Worm (Caenorhabditis elegans): ENCODE measurements around the gene C45G9.10.

C45G9.10 gene

DNA sequence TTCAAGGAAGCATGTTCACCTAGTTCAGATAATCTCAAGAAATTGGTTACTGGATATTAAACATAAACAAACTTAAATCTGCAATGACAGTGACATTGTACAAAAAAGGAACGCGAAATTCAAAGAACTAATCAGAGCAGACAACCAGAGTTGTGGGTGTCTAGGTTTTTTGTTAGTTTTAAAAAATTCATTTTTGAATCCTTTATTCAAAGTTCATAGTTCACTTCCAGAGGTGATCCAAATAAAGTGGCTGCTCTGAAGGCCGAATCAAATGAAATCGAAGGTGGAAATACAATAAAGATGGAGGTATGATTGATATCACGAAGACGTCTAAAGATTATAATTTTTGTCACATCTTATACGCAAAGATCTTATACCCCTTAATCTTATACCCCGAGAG is 12.7 kb upstream of the C45G9.10 start, which contains the start of gene ttbk-6:
Gene ttbk-6 (plus strand): TSS at position 301 of the 400 bp plus-strand sequence.
- no peak for TF ChIP-seq nhr-11 (tag; optimal IDR thresholded peaks at IDR 0.05)
- no peak for TF ChIP-seq ceh-48 (tag; optimal IDR thresholded peaks at IDR 0.05)
- TF ChIP-seq fkh-10 (GFP tag; optimal IDR thresholded peaks at IDR 0.05) = no peak
- TF ChIP-seq ceh-45 (GFP tag; IDR thresholded peaks at IDR 0.05) = no peak
- TF ChIP-seq lim-6 (tag; optimal IDR thresholded peaks at IDR 0.05) = no peak
- no peak for TF ChIP-seq pha-4 (tag; optimal IDR thresholded peaks at IDR 0.05)
- no peak for TF ChIP-seq hlh-30 (tag; optimal IDR thresholded peaks at IDR 0.05; ENCODE audit: insufficient read depth)
- TF ChIP-seq ceh-31 (tag; optimal IDR thresholded peaks at IDR 0.05) = no peak
- TF ChIP-seq ttx-3 (tag; optimal IDR thresholded peaks at IDR 0.05) = no peak

DNA sequence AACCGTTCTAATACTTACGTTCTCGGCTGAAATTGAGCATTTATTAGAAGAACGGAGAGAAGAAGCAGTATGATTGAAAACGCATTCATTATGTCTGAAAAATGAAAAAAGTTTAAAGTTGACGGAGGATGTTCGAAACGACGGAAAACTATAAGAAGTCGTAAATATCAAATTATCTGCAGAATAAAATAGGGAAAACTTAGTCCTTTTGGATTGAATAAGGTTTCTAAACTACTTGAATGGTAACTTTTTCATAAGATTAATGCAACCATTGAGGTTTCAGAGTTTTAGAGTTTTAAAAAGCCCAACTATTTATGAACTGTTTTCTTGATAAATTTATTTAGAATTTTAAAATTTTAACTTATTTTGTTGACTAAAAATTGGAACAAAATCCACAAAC is 9.8 kb upstream of the C45G9.10 start, which contains the start of gene C45G9.12:
Gene C45G9.12 (minus strand): TSS at position 101 of the 400 bp plus-strand sequence.
- TF ChIP-seq pax-1 (tag; optimal IDR thresholded peaks at IDR 0.05) (no peak), unc-42 (tag; optimal IDR thresholded peaks at IDR 0.05) (no peak), ceh-14 (tag; optimal IDR thresholded peaks at IDR 0.05) (no peak), npax-4 (tag; optimal IDR thresholded peaks at IDR 0.05) (no peak), ceh-34 (tag; optimal IDR thresholded peaks at IDR 0.05) (no peak), ceh-30 (tag; optimal IDR thresholded peaks at IDR 0.05) (no peak)

DNA sequence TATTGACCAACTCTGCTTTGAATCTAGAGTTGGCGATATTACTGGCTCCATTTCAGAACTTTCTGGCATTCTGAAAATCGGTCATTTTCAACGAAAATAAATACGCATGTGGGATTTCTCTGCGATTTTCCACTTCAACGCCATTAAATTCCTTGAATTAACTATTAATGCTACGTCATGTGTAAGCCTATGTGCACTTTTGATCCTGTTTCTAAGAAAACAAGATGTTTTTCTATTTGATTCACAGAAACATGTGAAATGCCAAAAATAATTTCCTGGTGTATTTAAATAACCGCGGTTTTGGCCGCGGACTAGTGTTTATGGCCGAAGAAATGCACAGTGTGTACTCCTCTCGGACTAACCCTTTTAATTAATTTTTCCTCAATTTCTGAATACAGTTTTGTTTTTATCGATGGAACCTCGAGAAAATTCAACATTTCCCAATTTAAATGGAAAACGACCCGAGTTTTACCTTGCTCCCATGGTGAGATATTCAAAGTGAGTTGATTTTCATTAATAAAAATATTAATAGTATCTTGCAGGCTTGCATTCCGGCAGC is 7.1 kb upstream of the C45G9.10 start, which contains the start of the genes C45G9.11 and C45G9.2:
Gene C45G9.11 (minus strand): TSS at position 51 of the 559 bp plus-strand sequence.
Gene C45G9.2 (plus strand): TSS at position 392 of the 559 bp plus-strand sequence.
- peak; percentile 74 for TF ChIP-seq unc-42 (tag; optimal IDR thresholded peaks at IDR 0.05)
- peak; percentile 96 for TF ChIP-seq C08G9.2 (tag; optimal IDR thresholded peaks at IDR 0.05)
- peak; percentile 74 for TF ChIP-seq rnt-1 (tag; optimal IDR thresholded peaks at IDR 0.05)
- TF ChIP-seq mec-3 (tag; optimal IDR thresholded peaks at IDR 0.05; ENCODE audit: borderline replicate concordance) = peak; percentile 68
- TF ChIP-seq ztf-16 (tag; optimal IDR thresholded peaks at IDR 0.05) = peak; percentile 8
- TF ChIP-seq elt-2 (tag; optimal IDR thresholded peaks at IDR 0.05) = peak; percentile 41
- peak; percentile 81 for TF ChIP-seq zip-5 (tag; optimal IDR thresholded peaks at IDR 0.05)
- TF ChIP-seq fax-1 (tag; optimal IDR thresholded peaks at IDR 0.05) = peak; percentile 19
- TF ChIP-seq madf-2 (tag; optimal IDR thresholded peaks at IDR 0.05) = no peak
- peak; percentile 70 for TF ChIP-seq lim-6 (tag; optimal IDR thresholded peaks at IDR 0.05)
- peak; percentile 21 for TF ChIP-seq pax-1 (tag; optimal IDR thresholded peaks at IDR 0.05)
- TF ChIP-seq pqm-1 (tag; optimal IDR thresholded peaks at IDR 0.05) = peak; percentile 57
- TF ChIP-seq tbx-2 (tag; optimal IDR thresholded peaks at IDR 0.05) = peak; percentile 85
- no peak for TF ChIP-seq fkh-10 (GFP tag; optimal IDR thresholded peaks at IDR 0.05)
- TF ChIP-seq tbx-7 (tag; optimal IDR thresholded peaks at IDR 0.05) = peak; percentile 93
- peak; percentile 81 for TF ChIP-seq ref-2 (tag; optimal IDR thresholded peaks at IDR 0.05)
- peak; percentile 59 for TF ChIP-seq ceh-14 (tag; optimal IDR thresholded peaks at IDR 0.05)
- TF ChIP-seq syd-9 (tag; optimal IDR thresholded peaks at IDR 0.05) = peak; percentile 44
- peak; percentile 60 for TF ChIP-seq ahr-1 (tag; optimal IDR thresholded peaks at IDR 0.05)
- TF ChIP-seq hlh-8 (tag; optimal IDR thresholded peaks at IDR 0.05) = peak; percentile 89
- peak; percentile 91 for TF ChIP-seq ceh-2 (tag; optimal IDR thresholded peaks at IDR 0.05)
- peak; percentile 28 for TF ChIP-seq sdc-2 (tag; optimal IDR thresholded peaks at IDR 0.05)
- TF ChIP-seq unc-55 (GFP tag; optimal IDR thresholded peaks at IDR 0.05) = no peak
- no peak for TF ChIP-seq K09A11.1 (tag; optimal IDR thresholded peaks at IDR 0.05; ENCODE audit: insufficient read depth)
- TF ChIP-seq ceh-30 (tag; optimal IDR thresholded peaks at IDR 0.05) = no peak
- TF ChIP-seq nhr-232 (tag; optimal IDR thresholded peaks at IDR 0.05) = no peak
- peak; percentile 99 for TF ChIP-seq ets-4 (tag; optimal IDR thresholded peaks at IDR 0.05)
- TF ChIP-seq ceh-34 (tag; optimal IDR thresholded peaks at IDR 0.05) = peak; percentile 47
- TF ChIP-seq ceh-31 (tag; optimal IDR thresholded peaks at IDR 0.05) = peak; percentile 96
- TF ChIP-seq F13H6.1 (tag; optimal IDR thresholded peaks at IDR 0.05) = peak; percentile 45
- TF ChIP-seq pag-3 (tag; optimal IDR thresholded peaks at IDR 0.05; ENCODE audit: borderline replicate concordance) = no peak

All from whole organism, late embryonic.